Worm (Caenorhabditis elegans): ENCODE results near the gene C17H12.3.

DNA sequence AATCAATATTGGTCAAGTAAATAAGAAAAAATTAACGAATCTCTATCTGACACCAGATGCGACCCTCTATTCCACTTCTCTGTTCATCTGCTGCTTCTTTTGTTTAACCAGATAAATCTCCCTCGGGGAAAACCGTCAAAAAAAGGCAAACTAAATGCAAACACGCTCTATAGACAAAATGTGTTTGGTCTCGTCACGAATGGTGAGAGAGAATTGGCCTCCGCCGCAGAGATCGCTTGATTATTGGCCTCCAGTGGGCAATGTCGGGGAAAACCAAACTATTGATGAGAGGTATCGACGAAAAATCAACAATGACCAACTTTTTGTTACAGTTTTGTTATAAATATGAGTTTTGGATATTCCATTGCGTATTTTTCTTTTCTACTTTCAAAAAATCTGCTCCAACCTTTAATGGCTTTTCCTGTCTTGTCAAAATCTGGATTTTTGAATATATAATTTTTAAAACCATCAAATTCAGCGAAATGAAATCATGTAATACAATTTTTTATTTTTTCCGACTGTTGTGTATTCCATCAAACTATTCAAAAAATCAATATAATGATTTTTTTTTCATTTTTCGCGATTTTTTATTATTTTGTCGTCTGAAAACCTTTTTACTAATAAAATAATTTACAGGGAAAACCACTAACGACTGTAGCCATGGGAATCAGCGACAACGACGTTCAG, 4.8 kb downstream of the C17H12.3 start, which contains the start of the genes C17H12.2 and vha-8:
- TF ChIP-seq nhr-237 (tag; optimal IDR thresholded peaks at IDR 0.05) (peak; percentile 92), elt-2 (tag; optimal IDR thresholded peaks at IDR 0.05) (peak; percentile 7), zag-1 (tag; optimal IDR thresholded peaks at IDR 0.05) (peak; percentile 75), unc-62 (GFP tag; optimal IDR thresholded peaks at IDR 0.05) (no peak), lsy-2 (tag; optimal IDR thresholded peaks at IDR 0.05) (peak; percentile 93 to 96), ztf-4 (tag; optimal IDR thresholded peaks at IDR 0.05) (peak; percentile 79), pqm-1 (tag; optimal IDR thresholded peaks at IDR 0.05) (no peak)
